Worm (Caenorhabditis elegans) whole organism, young adult: ENCODE data around the gene T09F5.10.
A peak's percentile ranks its signal among the peaks of the same experiment; 100 is the strongest.

Experiments used
- B0261.1 ChIP-seq: sonication (generic microtip); optimal IDR thresholded peaks from 2 replicates; lab custom pipeline; 2016; ENCODE audit warnings: mild to moderate bottlenecking, missing genetic modification characterization, moderate library complexity, missing compliant biosample characterization
- D2030.7 ChIP-seq: fragments of 200-800 bp; sonication (Bioruptor generic); IDR thresholded peaks from 2 replicates; pipeline ENCODE4 v1.3.6; 2022; ENCODE audit warnings: missing genetic modification reagents, missing genetic modification characterization, missing compliant biosample characterization
- F10E7.11 ChIP-seq: sonication (generic microtip); optimal IDR thresholded peaks from 2 replicates; lab custom pipeline; 2017; ENCODE audit warnings: mild to moderate bottlenecking, missing genetic modification characterization, moderate library complexity, missing compliant biosample characterization
- F22D6.2 ChIP-seq: sonication (generic microtip); optimal IDR thresholded peaks from 2 replicates; lab custom pipeline; 2016; ENCODE audit warnings: mild to moderate bottlenecking, missing genetic modification characterization, missing compliant biosample characterization
- F33H1.4 ChIP-seq: fragments of 200-800 bp; sonication (Bioruptor generic); IDR thresholded peaks from 2 replicates; pipeline ENCODE4 v1.3.6; 2022; ENCODE audit warnings: missing genetic modification reagents, missing genetic modification characterization, missing compliant biosample characterization
- F49E8.2 ChIP-seq: sonication (generic microtip); optimal IDR thresholded peaks from 3 replicates; lab custom pipeline; 2017; ENCODE audit warnings: missing genetic modification characterization, mild to moderate bottlenecking, missing compliant biosample characterization, antibody characterized with exemption, moderate library complexity; ENCODE audit not compliant: insufficient read depth
- F55B11.4 ChIP-seq: sonication (generic microtip); optimal IDR thresholded peaks from 2 replicates; lab custom pipeline; 2016; ENCODE audit warnings: missing compliant biosample characterization, missing genetic modification characterization, borderline replicate concordance; ENCODE audit not compliant: insufficient read depth
- F57A8.1 ChIP-seq: fragments of 200-800 bp; sonication (Bioruptor generic); optimal IDR thresholded peaks from 2 replicates; lab custom pipeline; 2018; ENCODE audit warnings: mild to moderate bottlenecking, missing genetic modification characterization, moderate library complexity, missing compliant biosample characterization
- F57C9.4 ChIP-seq: sonication (generic microtip); optimal IDR thresholded peaks from 2 replicates; lab custom pipeline; 2017; ENCODE audit warnings: mild to moderate bottlenecking, missing genetic modification characterization, missing compliant biosample characterization
- Y79H2A.3 ChIP-seq: fragments of 200-800 bp; sonication (Bioruptor generic); conservative IDR thresholded peaks from 2 replicates; pipeline ENCODE4 v1.3.6; 2022; ENCODE audit warnings: missing genetic modification reagents, missing genetic modification characterization, missing compliant biosample characterization
- ZK185.1 ChIP-seq: sonication (generic microtip); optimal IDR thresholded peaks from 2 replicates; lab custom pipeline; 2016; ENCODE audit warnings: mild to moderate bottlenecking, missing genetic modification characterization, missing compliant biosample characterization; ENCODE audit not compliant: poor library complexity, severe bottlenecking
- ama-1 ChIP-seq, 3 experiments: fragments of 150-350 bp in 1 of 3; sonication (generic microtip) in 2 of 3; optimal IDR thresholded peaks; 2 replicates each; lab custom pipeline; 2014 to 2018; ENCODE audit warnings: missing biosample characterization in 2 of 3, missing genetic modification characterization in 2 of 3, missing genetic modification reagents in 2 of 3
- aptf-2 ChIP-seq: fragments of 200-800 bp; sonication (Bioruptor generic); conservative IDR thresholded peaks from 2 replicates; pipeline ENCODE4 v1.3.6; 2022; ENCODE audit warnings: missing genetic modification reagents, missing genetic modification characterization, missing compliant biosample characterization
- atf-7 ChIP-seq: sonication (generic microtip); optimal IDR thresholded peaks from 2 replicates; lab custom pipeline; 2017; ENCODE audit warnings: mild to moderate bottlenecking, missing genetic modification characterization, missing compliant biosample characterization
- athp-1 ChIP-seq: sonication (generic microtip); optimal IDR thresholded peaks from 2 replicates; lab custom pipeline; 2017; ENCODE audit warnings: mild to moderate bottlenecking, missing genetic modification characterization, missing compliant biosample characterization
- bed-2 ChIP-seq: fragments of 200-800 bp; sonication (Bioruptor generic); IDR thresholded peaks from 2 replicates; pipeline ENCODE4 v1.3.6; 2022; ENCODE audit warnings: missing genetic modification reagents, missing genetic modification characterization, missing compliant biosample characterization
- cebp-1 ChIP-seq, 2 experiments: fragments of 200-800 bp in 1 of 2; sonication (Bioruptor generic) in 1 of 2; sonication (generic microtip) in 1 of 2; IDR thresholded peaks in 1 of 2; optimal IDR thresholded peaks in 1 of 2; 2 replicates each; pipeline versions ENCODE4 v1.3.6 to Lab custom; 2017 to 2022; ENCODE audit warnings: missing compliant biosample characterization in 2 of 2, missing genetic modification characterization in 2 of 2, mild to moderate bottlenecking in 1 of 2, missing genetic modification reagents in 1 of 2, moderate library complexity in 1 of 2
- ceh-100 ChIP-seq: fragments of 200-800 bp; sonication (Bioruptor generic); IDR thresholded peaks from 2 replicates; pipeline ENCODE4 v1.3.6; 2022; ENCODE audit warnings: missing genetic modification reagents, missing genetic modification characterization, missing compliant biosample characterization
- ceh-58 ChIP-seq: fragments of 200-800 bp; sonication (Bioruptor generic); IDR thresholded peaks from 2 replicates; pipeline ENCODE4 v1.3.6; 2022; ENCODE audit warnings: missing genetic modification characterization, missing compliant biosample characterization
- die-1 ChIP-seq: sonication (generic microtip); optimal IDR thresholded peaks from 2 replicates; lab custom pipeline; 2016; ENCODE audit warnings: missing genotype, mild to moderate bottlenecking, missing genetic modification characterization, missing compliant biosample characterization
- dox-1 ChIP-seq: fragments of 200-800 bp; sonication (Bioruptor generic); IDR thresholded peaks from 2 replicates; pipeline ENCODE4 v1.3.6; 2022; ENCODE audit warnings: missing genetic modification reagents, missing genetic modification characterization, missing compliant biosample characterization
- dpff-1 ChIP-seq: sonication (generic microtip); optimal IDR thresholded peaks from 2 replicates; lab custom pipeline; 2017; ENCODE audit warnings: mild to moderate bottlenecking, missing genetic modification characterization, missing compliant biosample characterization
- egl-44 ChIP-seq: fragments of 200-800 bp; sonication (Bioruptor generic); IDR thresholded peaks from 2 replicates; pipeline ENCODE4 v1.3.6; 2022; ENCODE audit warnings: missing genetic modification reagents, missing genetic modification characterization, missing compliant biosample characterization
- egrh-3 ChIP-seq: fragments of 200-800 bp; sonication (Bioruptor generic); IDR thresholded peaks from 2 replicates; pipeline ENCODE4 v1.3.6; 2022; ENCODE audit warnings: missing genetic modification reagents, missing genetic modification characterization, missing compliant biosample characterization
- ets-4 ChIP-seq: fragments of 200-800 bp; sonication (Bioruptor generic); optimal IDR thresholded peaks from 2 replicates; lab custom pipeline; 2018; ENCODE audit warnings: mild to moderate bottlenecking, missing genetic modification characterization, missing compliant biosample characterization
- fkh-3 ChIP-seq: sonication (generic microtip); optimal IDR thresholded peaks from 2 replicates; lab custom pipeline; 2016; ENCODE audit warnings: mild to moderate bottlenecking, missing genetic modification characterization, missing compliant biosample characterization
- hsf-1 ChIP-seq: fragments of 200-800 bp; sonication (Bioruptor generic); IDR thresholded peaks from 2 replicates; pipeline ENCODE4 v1.3.6; 2022; ENCODE audit warnings: missing genetic modification reagents, missing genetic modification characterization, missing compliant biosample characterization
- lag-1 ChIP-seq: fragments of 200-800 bp; sonication (Bioruptor generic); IDR thresholded peaks from 2 replicates; pipeline ENCODE4 v1.3.6; 2022; ENCODE audit warnings: missing genetic modification reagents, missing genetic modification characterization, missing compliant biosample characterization
- lin-26 ChIP-seq: fragments of 200-800 bp; sonication (Bioruptor generic); IDR thresholded peaks from 2 replicates; pipeline ENCODE4 v1.3.6; 2022; ENCODE audit warnings: missing genetic modification reagents, missing genetic modification characterization, missing compliant biosample characterization
- lin-40 ChIP-seq: sonication (generic microtip); optimal IDR thresholded peaks from 2 replicates; lab custom pipeline; 2016; ENCODE audit warnings: missing genetic modification characterization, mild to moderate bottlenecking, missing compliant biosample characterization, missing genotype, missing genetic modification reagents
- lsy-27 ChIP-seq: sonication (generic microtip); optimal IDR thresholded peaks from 2 replicates; lab custom pipeline; 2017; ENCODE audit warnings: missing genetic modification characterization, mild to moderate bottlenecking, missing compliant biosample characterization, antibody characterized with exemption, missing genotype, borderline replicate concordance; ENCODE audit not compliant: insufficient read depth
- madf-10 ChIP-seq: sonication (generic microtip); optimal IDR thresholded peaks from 2 replicates; lab custom pipeline; 2016; ENCODE audit warnings: mild to moderate bottlenecking, missing genetic modification characterization, missing compliant biosample characterization
- madf-8 ChIP-seq: fragments of 200-800 bp; sonication (Bioruptor generic); conservative IDR thresholded peaks from 2 replicates; pipeline ENCODE4 v1.3.6; 2022; ENCODE audit warnings: missing genetic modification reagents, missing genetic modification characterization, missing compliant biosample characterization
- nfya-2 ChIP-seq: fragments of 200-800 bp; sonication (Bioruptor generic); IDR thresholded peaks from 2 replicates; pipeline ENCODE4 v1.3.6; 2022; ENCODE audit warnings: missing genetic modification reagents, missing genetic modification characterization, missing compliant biosample characterization
- nhr-27 ChIP-seq: fragments of 200-800 bp; sonication (Bioruptor generic); optimal IDR thresholded peaks from 2 replicates; lab custom pipeline; 2018; ENCODE audit warnings: mild to moderate bottlenecking, missing genetic modification characterization, moderate library complexity, missing compliant biosample characterization
- repo-1 ChIP-seq: sonication (generic microtip); optimal IDR thresholded peaks from 2 replicates; lab custom pipeline; 2017; ENCODE audit warnings: mild to moderate bottlenecking, missing genetic modification characterization, missing compliant biosample characterization
- rpc-1 ChIP-seq, 2 experiments: fragments of 150-350 bp in 1 of 2; sonication (generic microtip) in 1 of 2; optimal IDR thresholded peaks; 2 replicates each; lab custom pipeline; 2014 to 2018; ENCODE audit warnings: missing biosample characterization in 1 of 2, missing genetic modification characterization in 1 of 2, missing genetic modification reagents in 1 of 2, missing genotype in 1 of 2
- snpc-1.3 ChIP-seq: sonication (generic microtip); optimal IDR thresholded peaks from 2 replicates; lab custom pipeline; 2017; ENCODE audit warnings: missing genetic modification characterization, mild to moderate bottlenecking, missing compliant biosample characterization, antibody characterized with exemption, moderate library complexity, missing genotype, missing genetic modification reagents; ENCODE audit not compliant: insufficient read depth
- tbp1 ChIP-seq: fragments of 200-800 bp; sonication (Bioruptor generic); optimal IDR thresholded peaks from 2 replicates; lab custom pipeline; 2018; ENCODE audit warnings: mild to moderate bottlenecking, missing genetic modification characterization, missing compliant biosample characterization
- tbx-9 ChIP-seq: sonication (generic microtip); optimal IDR thresholded peaks from 2 replicates; lab custom pipeline; 2016; ENCODE audit warnings: borderline replicate concordance, missing genetic modification characterization, inconsistent platforms, missing compliant biosample characterization
- tlf-1 ChIP-seq: fragments of 200-800 bp; sonication (Bioruptor generic); optimal IDR thresholded peaks from 2 replicates; lab custom pipeline; 2018; ENCODE audit warnings: mild to moderate bottlenecking, missing genetic modification characterization, missing compliant biosample characterization
- unc-62 ChIP-seq: fragments of 150-350 bp; optimal IDR thresholded peaks from 2 replicates; lab custom pipeline; 2014; ENCODE audit warnings: missing biosample characterization, missing genetic modification reagents, missing genetic modification characterization
- ztf-22 ChIP-seq: fragments of 200-800 bp; sonication (Bioruptor generic); optimal IDR thresholded peaks from 2 replicates; lab custom pipeline; 2018; ENCODE audit warnings: mild to moderate bottlenecking, missing genetic modification characterization, moderate library complexity, missing compliant biosample characterization
- ztf-25 ChIP-seq: fragments of 200-800 bp; sonication (Bioruptor generic); IDR thresholded peaks from 2 replicates; pipeline ENCODE4 v1.3.6; 2022; ENCODE audit warnings: missing genetic modification reagents, missing genetic modification characterization, missing compliant biosample characterization
- ztf-26 ChIP-seq: sonication (generic microtip); optimal IDR thresholded peaks from 2 replicates; lab custom pipeline; 2017; ENCODE audit warnings: missing genetic modification characterization, missing compliant biosample characterization
- ztf-3 ChIP-seq: fragments of 200-800 bp; sonication (Bioruptor generic); optimal IDR thresholded peaks from 2 replicates; lab custom pipeline; 2018; ENCODE audit warnings: mild to moderate bottlenecking, missing genetic modification characterization, missing compliant biosample characterization

The T09F5.10 gene

ce11 chrV:15190903-15191302, 11.0 kb downstream of the T09F5.10 start, which contains the start of gene Y75B12B.11 (continued):
- peak; percentile 78 for TF ChIP-seq ama-1 (optimal IDR thresholded peaks at IDR 0.05; lab: Kevin White, UChicago)
- peak; percentile 93 to 95 for TF ChIP-seq ama-1 (GFP tag; optimal IDR thresholded peaks at IDR 0.05; lab: Kevin White, UChicago)
- TF ChIP-seq Y79H2A.3 (GFP tag; lab: Robert Waterston, UW) = peak; percentile 91
- TF ChIP-seq ztf-25 = peak; percentile 96
- peak; percentile 99 for TF ChIP-seq lin-26
- TF ChIP-seq ets-4 (GFP tag; lab: Kevin White, UChicago) = peak; percentile 87
- TF ChIP-seq snpc-1.3 (tag; lab: Kevin White, UChicago) = peak; percentile 90
- peak; percentile 97 for TF ChIP-seq rpc-1 (optimal IDR thresholded peaks at IDR 0.05; lab: Kevin White, UChicago)
- peak; percentile 97 for TF ChIP-seq rpc-1 (tag; optimal IDR thresholded peaks at IDR 0.05; lab: Kevin White, UChicago)
- peak; percentile 95 for TF ChIP-seq hsf-1
- peak; percentile 31 for TF ChIP-seq ztf-22
- TF ChIP-seq B0261.1 (tag; lab: Kevin White, UChicago) = peak; percentile 97
- peak; percentile 90 for TF ChIP-seq tbx-9
- peak; percentile 99 for TF ChIP-seq tbp1
- TF ChIP-seq ztf-3 (GFP tag; lab: Kevin White, UChicago) = peak; percentile 46
- TF ChIP-seq unc-62 (GFP tag; lab: Kevin White, UChicago) = no peak
- TF ChIP-seq nhr-27 (tag; lab: Kevin White, UChicago) = peak; percentile 97
- peak; percentile 93 for TF ChIP-seq fkh-3
- peak; percentile 83 for TF ChIP-seq lsy-27 (tag; lab: Kevin White, UChicago)
- TF ChIP-seq aptf-2 = peak; percentile 73; the same call in 1 of the 2 replicates
- TF ChIP-seq F33H1.4 (GFP tag; lab: Robert Waterston, UW) = peak; percentile 62
- no peak for TF ChIP-seq F55B11.4 (tag; lab: Kevin White, UChicago)
- TF ChIP-seq D2030.7 = peak; percentile 96
- peak; percentile 72 for TF ChIP-seq dpff-1 (tag; lab: Kevin White, UChicago)
- peak; percentile 95 for TF ChIP-seq atf-7 (tag; lab: Kevin White, UChicago)
- peak; percentile 67; the same call in 1 of the 2 replicates for TF ChIP-seq cebp-1 (GFP tag; IDR thresholded peaks at IDR 0.05; lab: Robert Waterston, UW)
- TF ChIP-seq cebp-1 (tag; optimal IDR thresholded peaks at IDR 0.05; lab: Kevin White, UChicago) = peak; percentile 88
- TF ChIP-seq F22D6.2 = peak; percentile 82
- peak; percentile 95 for TF ChIP-seq dox-1 (GFP tag; lab: Robert Waterston, UW)
- TF ChIP-seq lag-1 (GFP tag; lab: Robert Waterston, UW) = 0 out of 2 replicates have a peak, but pooled peaks have one; percentile 52
- peak; percentile 95 for TF ChIP-seq ztf-26 (tag; lab: Kevin White, UChicago)
- TF ChIP-seq nfya-2 = peak; percentile 90; the same call in 1 of the 2 replicates
- TF ChIP-seq F10E7.11 (tag; lab: Kevin White, UChicago) = peak; percentile 76
- TF ChIP-seq egrh-3 (GFP tag; lab: Robert Waterston, UW) = peak; percentile 78
- TF ChIP-seq repo-1 (tag; lab: Kevin White, UChicago) = peak; percentile 96
- TF ChIP-seq bed-2 (GFP tag; lab: Robert Waterston, UW) = no peak; the same call in 1 of the 2 replicates
- peak; percentile 96 for TF ChIP-seq F49E8.2 (tag; lab: Kevin White, UChicago)
- TF ChIP-seq madf-10 = peak; percentile 87
- peak; percentile 91 for TF ChIP-seq F57C9.4 (tag; lab: Kevin White, UChicago)
- peak; percentile 98 for TF ChIP-seq die-1
- peak; percentile 90 for TF ChIP-seq ZK185.1 (tag; lab: Kevin White, UChicago)
- TF ChIP-seq ceh-58 (GFP tag; lab: Robert Waterston, UW) = peak; percentile 96
- TF ChIP-seq madf-8 = peak; percentile 71
- TF ChIP-seq ceh-100 (GFP tag; lab: Robert Waterston, UW) = peak; percentile 85
- TF ChIP-seq F57A8.1 (GFP tag; lab: Kevin White, UChicago) = peak; percentile 86
- peak; percentile 95 for TF ChIP-seq tlf-1 (GFP tag; lab: Kevin White, UChicago)
- TF ChIP-seq athp-1 (tag; lab: Kevin White, UChicago) = peak; percentile 98
- peak; percentile 96 for TF ChIP-seq egl-44 (GFP tag; lab: Robert Waterston, UW)
- TF ChIP-seq lin-40 (tag; lab: Kevin White, UChicago) = peak; percentile 88
